Worm (Caenorhabditis elegans) whole organism, young adult: ENCODE results near the gene hap-1.

Experiments
- B0019.2 ChIP-seq: fragments of 200-800 bp; sonication (Bioruptor generic); conservative IDR thresholded peaks from 2 replicates; pipeline ENCODE4 v1.3.6; 2022; ENCODE audit warnings: missing genetic modification reagents, missing genetic modification characterization, missing compliant biosample characterization
- B0336.3 ChIP-seq: fragments of 200-800 bp; sonication (Bioruptor generic); IDR thresholded peaks from 2 replicates; pipeline ENCODE4 v1.3.6; 2022; ENCODE audit warnings: missing genetic modification characterization, missing compliant biosample characterization
- F10E7.11 ChIP-seq: sonication (generic microtip); optimal IDR thresholded peaks from 2 replicates; lab custom pipeline; 2017; ENCODE audit warnings: mild to moderate bottlenecking, missing genetic modification characterization, moderate library complexity, missing compliant biosample characterization
- F39B2.1 ChIP-seq: fragments of 200-800 bp; sonication (Bioruptor generic); IDR thresholded peaks from 2 replicates; pipeline ENCODE4 v1.3.6; 2022; ENCODE audit warnings: missing genetic modification reagents, missing genetic modification characterization, missing compliant biosample characterization
- K11D2.4 ChIP-seq: fragments of 200-800 bp; sonication (Bioruptor generic); IDR thresholded peaks from 2 replicates; pipeline ENCODE4 v1.3.6; 2022; ENCODE audit warnings: missing genetic modification reagents, missing genetic modification characterization, missing compliant biosample characterization
- T07F8.4 ChIP-seq: sonication (generic microtip); optimal IDR thresholded peaks from 2 replicates; lab custom pipeline; 2016; ENCODE audit warnings: mild to moderate bottlenecking, missing genetic modification characterization, moderate library complexity, missing compliant biosample characterization
- Y53F4B.3 ChIP-seq: fragments of 200-800 bp; sonication (Bioruptor generic); IDR thresholded peaks from 2 replicates; pipeline ENCODE4 v1.3.6; 2022; ENCODE audit warnings: missing genetic modification reagents, missing genetic modification characterization, missing compliant biosample characterization
- Y53G8AR.9 ChIP-seq: fragments of 200-800 bp; sonication (Bioruptor generic); conservative IDR thresholded peaks from 2 replicates; pipeline ENCODE4 v1.3.6; 2022; ENCODE audit warnings: missing genetic modification reagents, missing genetic modification characterization, missing compliant biosample characterization
- ama-1 ChIP-seq, 3 experiments: fragments of 150-350 bp in 1 of 3; sonication (generic microtip) in 2 of 3; optimal IDR thresholded peaks; 2 replicates each; lab custom pipeline; 2014 to 2018; ENCODE audit warnings: missing biosample characterization in 2 of 3, missing genetic modification characterization in 2 of 3, missing genetic modification reagents in 2 of 3
- athp-1 ChIP-seq: sonication (generic microtip); optimal IDR thresholded peaks from 2 replicates; lab custom pipeline; 2017; ENCODE audit warnings: mild to moderate bottlenecking, missing genetic modification characterization, missing compliant biosample characterization
- cebp-2 ChIP-seq: fragments of 200-800 bp; sonication (Bioruptor generic); IDR thresholded peaks from 2 replicates; pipeline ENCODE4 v1.3.6; 2022; ENCODE audit warnings: missing genetic modification characterization, missing compliant biosample characterization
- die-1 ChIP-seq: sonication (generic microtip); optimal IDR thresholded peaks from 2 replicates; lab custom pipeline; 2016; ENCODE audit warnings: missing genotype, mild to moderate bottlenecking, missing genetic modification characterization, missing compliant biosample characterization
- egl-18 ChIP-seq: fragments of 200-800 bp; sonication (Bioruptor generic); IDR thresholded peaks from 2 replicates; pipeline ENCODE4 v1.3.6; 2022; ENCODE audit warnings: missing genetic modification reagents, missing genetic modification characterization, missing compliant biosample characterization
- ets-4 ChIP-seq: fragments of 200-800 bp; sonication (Bioruptor generic); optimal IDR thresholded peaks from 2 replicates; lab custom pipeline; 2018; ENCODE audit warnings: mild to moderate bottlenecking, missing genetic modification characterization, missing compliant biosample characterization
- him-1 ChIP-seq: sonication (generic microtip); optimal IDR thresholded peaks from 2 replicates; lab custom pipeline; 2016; ENCODE audit warnings: missing genotype, missing genetic modification reagents, missing genetic modification characterization, missing compliant biosample characterization
- hmg-1.2 ChIP-seq: fragments of 200-800 bp; sonication (Bioruptor generic); IDR thresholded peaks from 2 replicates; pipeline ENCODE4 v1.3.6; 2022; ENCODE audit warnings: missing genetic modification reagents, missing genetic modification characterization, missing compliant biosample characterization
- hmg-20 ChIP-seq: fragments of 200-800 bp; sonication (Bioruptor generic); IDR thresholded peaks from 2 replicates; pipeline ENCODE4 v1.3.6; 2022; ENCODE audit warnings: missing genetic modification reagents, missing genetic modification characterization, missing compliant biosample characterization
- hrde-1 ChIP-seq: sonication (generic microtip); optimal IDR thresholded peaks from 2 replicates; lab custom pipeline; 2016; ENCODE audit warnings: missing genetic modification characterization, mild to moderate bottlenecking, missing compliant biosample characterization, moderate library complexity, missing genotype, missing genetic modification reagents, borderline replicate concordance
- let-526 ChIP-seq: fragments of 200-800 bp; sonication (Bioruptor generic); IDR thresholded peaks from 2 replicates; pipeline ENCODE4 v1.3.6; 2022; ENCODE audit warnings: missing genetic modification reagents, missing genetic modification characterization, missing compliant biosample characterization
- let-607 ChIP-seq, 2 experiments: fragments of 200-800 bp in 1 of 2; sonication (Bioruptor generic) in 1 of 2; sonication (generic microtip) in 1 of 2; optimal IDR thresholded peaks; 2 replicates each; lab custom pipeline; 2016 to 2018; ENCODE audit warnings: mild to moderate bottlenecking in 2 of 2, missing compliant biosample characterization in 2 of 2, missing genetic modification characterization in 2 of 2, moderate library complexity in 2 of 2, missing genotype in 1 of 2
- madf-6 ChIP-seq: fragments of 200-800 bp; sonication (Bioruptor generic); IDR thresholded peaks from 2 replicates; pipeline ENCODE4 v1.3.6; 2022; ENCODE audit warnings: missing genetic modification reagents, missing genetic modification characterization, missing compliant biosample characterization
- mes-4 ChIP-seq: sonication (generic microtip); optimal IDR thresholded peaks from 2 replicates; lab custom pipeline; 2016; ENCODE audit warnings: missing genotype, missing genetic modification characterization, missing compliant biosample characterization
- nhr-120 ChIP-seq: fragments of 200-800 bp; sonication (Bioruptor generic); IDR thresholded peaks from 2 replicates; pipeline ENCODE4 v1.3.6; 2022; ENCODE audit warnings: missing genetic modification characterization, missing compliant biosample characterization
- nhr-90 ChIP-seq: sonication (generic microtip); optimal IDR thresholded peaks from 2 replicates; lab custom pipeline; 2016; ENCODE audit warnings: missing genotype, mild to moderate bottlenecking, missing genetic modification characterization, missing compliant biosample characterization
- rec-8 ChIP-seq, 2 experiments: sonication (generic microtip); optimal IDR thresholded peaks; 2 replicates each; lab custom pipeline; 2016; ENCODE audit warnings: mild to moderate bottlenecking in 2 of 2, missing genetic modification characterization in 2 of 2, missing genetic modification reagents in 2 of 2, missing genotype in 2 of 2, missing biosample characterization in 1 of 2, missing compliant biosample characterization in 1 of 2, moderate library complexity in 1 of 2
- sdz-38 ChIP-seq: sonication (generic microtip); optimal IDR thresholded peaks from 2 replicates; lab custom pipeline; 2016; ENCODE audit warnings: missing genotype, missing genetic modification characterization, missing compliant biosample characterization
- snpc-1.1 ChIP-seq: sonication (generic microtip); optimal IDR thresholded peaks from 2 replicates; lab custom pipeline; 2017; ENCODE audit warnings: missing genetic modification characterization, mild to moderate bottlenecking, missing compliant biosample characterization, antibody characterized with exemption, moderate library complexity, missing genotype, missing genetic modification reagents; ENCODE audit not compliant: insufficient read depth
- snpc-4 ChIP-seq, 5 experiments: fragments of 150-350 bp in 1 of 5; sonication (generic microtip) in 4 of 5; optimal IDR thresholded peaks; 2 replicates each; lab custom pipeline; 2014 to 2018; ENCODE audit warnings: missing genetic modification characterization in 5 of 5, missing biosample characterization in 3 of 5, antibody characterized with exemption in 2 of 5, mild to moderate bottlenecking in 2 of 5, missing compliant biosample characterization in 2 of 5, missing genotype in 2 of 5, moderate library complexity in 2 of 5, missing genetic modification reagents in 1 of 5
- sptf-2 ChIP-seq: fragments of 200-800 bp; sonication (Bioruptor generic); optimal IDR thresholded peaks from 2 replicates; lab custom pipeline; 2018; ENCODE audit warnings: mild to moderate bottlenecking, missing genetic modification characterization, missing compliant biosample characterization
- tbp1 ChIP-seq: fragments of 200-800 bp; sonication (Bioruptor generic); optimal IDR thresholded peaks from 2 replicates; lab custom pipeline; 2018; ENCODE audit warnings: mild to moderate bottlenecking, missing genetic modification characterization, missing compliant biosample characterization
- tlf-1 ChIP-seq: fragments of 200-800 bp; sonication (Bioruptor generic); optimal IDR thresholded peaks from 2 replicates; lab custom pipeline; 2018; ENCODE audit warnings: mild to moderate bottlenecking, missing genetic modification characterization, missing compliant biosample characterization
- unc-62 ChIP-seq: fragments of 150-350 bp; optimal IDR thresholded peaks from 2 replicates; lab custom pipeline; 2014; ENCODE audit warnings: missing biosample characterization, missing genetic modification reagents, missing genetic modification characterization
- zim-3 ChIP-seq: sonication (generic microtip); optimal IDR thresholded peaks from 2 replicates; lab custom pipeline; 2017; ENCODE audit warnings: mild to moderate bottlenecking, missing genetic modification characterization, moderate library complexity, missing compliant biosample characterization
- ztf-22 ChIP-seq: fragments of 200-800 bp; sonication (Bioruptor generic); optimal IDR thresholded peaks from 2 replicates; lab custom pipeline; 2018; ENCODE audit warnings: mild to moderate bottlenecking, missing genetic modification characterization, moderate library complexity, missing compliant biosample characterization

hap-1 gene

DNA sequence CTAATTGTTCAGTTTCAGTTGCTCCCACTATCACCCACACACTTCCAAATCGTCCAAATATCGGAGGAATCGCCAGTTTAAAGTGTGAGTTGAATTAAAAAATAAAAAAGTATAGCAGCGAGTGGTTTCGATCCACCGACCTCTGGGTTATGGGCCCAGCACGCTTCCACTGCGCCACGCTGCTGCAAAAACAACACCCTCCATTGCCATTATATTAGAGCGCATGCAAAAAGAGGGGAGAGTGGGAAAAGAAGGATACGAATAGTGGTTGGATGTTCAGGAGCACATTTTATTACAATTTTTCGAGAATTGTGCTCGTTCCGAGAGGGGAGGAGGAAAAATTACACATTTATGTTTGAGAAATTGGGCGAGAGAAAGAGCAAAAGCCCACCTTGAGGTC, 31.1 kb downstream of the hap-1 start (continued):
- peak; percentile 14 for TF ChIP-seq sdz-38 (tag; lab: Kevin White, UChicago)
- TF ChIP-seq snpc-1.1 (tag; lab: Kevin White, UChicago), result peak; percentile 24
- peak; percentile 62 for TF ChIP-seq ets-4
- TF ChIP-seq B0336.3 (GFP tag; lab: Robert Waterston, UW), result no peak
- peak; percentile 99 for TF ChIP-seq tbp1 (GFP tag; lab: Kevin White, UChicago)
- peak; percentile 42 for TF ChIP-seq mes-4 (tag; lab: Kevin White, UChicago)
- no peak for TF ChIP-seq madf-6
- TF ChIP-seq him-1 (tag; lab: Kevin White, UChicago), result peak; percentile 70
- peak; percentile 40 to 65 for TF ChIP-seq let-607 (tag; optimal IDR thresholded peaks at IDR 0.05; lab: Kevin White, UChicago)
- peak; percentile 76 for TF ChIP-seq hmg-1.2 (GFP tag; lab: Robert Waterston, UW)
- TF ChIP-seq, all 124 proteins: peak for 72

- TF ChIP-seq Y53G8AR.9 (GFP tag; lab: Robert Waterston, UW) (no peak), rec-8 (tag; optimal IDR thresholded peaks at IDR 0.05; lab: Kevin White, UChicago) (no peak), ama-1 (optimal IDR thresholded peaks at IDR 0.05; lab: Kevin White, UChicago) (no peak), ama-1 (GFP tag; optimal IDR thresholded peaks at IDR 0.05; lab: Kevin White, UChicago) (no peak), tlf-1 (GFP tag; lab: Kevin White, UChicago) (no peak), nhr-120 (no peak), sptf-2 (GFP tag; lab: Kevin White, UChicago) (no peak), nhr-90 (tag; lab: Kevin White, UChicago) (no peak), unc-62 (GFP tag; lab: Kevin White, UChicago) (no peak), hmg-20 (GFP tag; lab: Robert Waterston, UW) (no peak), T07F8.4 (tag; lab: Kevin White, UChicago) (no peak), K11D2.4 (no peak), hrde-1 (tag; lab: Kevin White, UChicago) (no peak), F39B2.1 (GFP tag; lab: Robert Waterston, UW) (no peak), die-1 (no peak), snpc-1.1 (tag; lab: Kevin White, UChicago) (no peak), F10E7.11 (tag; lab: Kevin White, UChicago) (no peak)
These were observed 38.1 kb downstream of the hap-1 start, which contains the start of the genes T15B12.2 and F52C9.5 for ce11 chrIII:5301786-5302268. Gene T15B12.2 (minus strand): TSS chrIII:5301886. Gene F52C9.5 (plus strand): TSS chrIII:5302218.

ce11 chrIII:5304044-5304443, 40.3 kb downstream of the hap-1 start:
- TF ChIP-seq cebp-2, result no peak
- TF ChIP-seq ztf-22 (GFP tag; lab: Kevin White, UChicago), result no peak
- no peak for TF ChIP-seq him-1 (tag; lab: Kevin White, UChicago)
- TF ChIP-seq egl-18, result no peak
- no peak for TF ChIP-seq nhr-90 (tag; lab: Kevin White, UChicago)
- no peak for TF ChIP-seq B0019.2 (GFP tag; lab: Robert Waterston, UW)
- TF ChIP-seq sdz-38 (tag; lab: Kevin White, UChicago), result no peak
- no peak for TF ChIP-seq snpc-4 (GFP tag; optimal IDR thresholded peaks at IDR 0.05; lab: Kevin White, UChicago)
- no peak for TF ChIP-seq snpc-4 (tag; optimal IDR thresholded peaks at IDR 0.05; lab: Kevin White, UChicago)
- TF ChIP-seq let-526 (GFP tag; lab: Robert Waterston, UW), result no peak
- TF ChIP-seq Y53F4B.3 (GFP tag; lab: Robert Waterston, UW), result no peak
- TF ChIP-seq zim-3 (tag; lab: Kevin White, UChicago), result no peak
- TF ChIP-seq athp-1 (tag; lab: Kevin White, UChicago), result no peak
